Fruit fly (Drosophila melanogaster): ENCODE results near the gene CG4098.

Gene CG4098

DNA sequence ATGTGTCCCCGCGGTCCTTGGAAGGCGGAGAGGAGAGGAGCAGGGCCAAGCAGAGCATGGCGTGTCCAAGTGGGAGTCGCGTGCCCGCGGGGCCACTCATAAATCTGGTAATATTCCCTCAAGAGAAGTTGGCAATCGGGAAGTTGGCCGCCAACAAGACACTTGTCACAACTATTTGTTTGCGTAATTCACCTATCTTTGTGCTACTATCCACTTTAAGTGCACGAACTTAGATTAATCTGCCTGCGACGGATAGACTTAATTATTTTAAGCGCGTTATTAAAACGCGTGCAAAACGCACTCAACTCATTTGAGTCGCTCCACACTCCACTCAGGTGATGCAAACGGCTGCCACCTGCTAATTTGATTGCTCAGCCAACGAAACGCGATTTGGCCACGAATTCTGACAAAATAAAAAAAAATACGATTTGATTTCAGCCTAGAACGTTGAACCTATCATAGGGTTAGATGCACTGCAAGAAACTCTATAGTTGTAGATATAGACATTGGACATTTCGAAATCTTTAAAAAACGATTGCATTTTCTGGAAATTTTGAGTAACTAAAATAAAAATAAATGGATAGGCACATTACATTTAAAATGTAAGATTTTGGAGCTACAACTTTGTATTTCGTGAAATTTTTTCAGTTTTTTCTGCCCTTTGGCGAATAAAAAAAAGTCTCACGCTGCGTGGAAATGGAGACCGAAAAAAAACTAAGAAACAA, 38.0 kb downstream of the CG4098 start (continued):
- peak; percentile 77 for TF ChIP-seq gem (tag; optimal IDR thresholded peaks at IDR 0.05)
- no peak for TF ChIP-seq wek (GFP tag; optimal IDR thresholded peaks at IDR 0.05)
- TF ChIP-seq Oaz (GFP tag; IDR thresholded peaks at IDR 0.05) = no peak
- TF ChIP-seq CG3995 (GFP tag; optimal IDR thresholded peaks at IDR 0.05) = no peak
- peak; percentile 60 for TF ChIP-seq CG12391 (tag; optimal IDR thresholded peaks at IDR 0.05)
- peak; percentile 71; the same call in 1 of the 2 replicates for TF ChIP-seq CG14014 (GFP tag; IDR thresholded peaks at IDR 0.05)
- no peak for TF ChIP-seq Gsc (GFP tag; IDR thresholded peaks at IDR 0.05)
- TF ChIP-seq zfh2 (GFP tag; optimal IDR thresholded peaks at IDR 0.05) = peak; percentile 26
- TF ChIP-seq twi (tag; optimal IDR thresholded peaks at IDR 0.05) = no peak
- no peak for TF ChIP-seq Optix (GFP tag; IDR thresholded peaks at IDR 0.05)
- no peak for TF ChIP-seq D (optimal IDR thresholded peaks at IDR 0.05)
- no peak for TF ChIP-seq D (GFP tag; optimal IDR thresholded peaks at IDR 0.05)
- no peak for TF ChIP-seq CG11723 (GFP tag; optimal IDR thresholded peaks at IDR 0.05)
- no peak for TF ChIP-seq nerfin-2 (GFP tag; IDR thresholded peaks at IDR 0.05; ENCODE audit: partially characterized antibody)
- no peak for TF ChIP-seq mld (GFP tag; IDR thresholded peaks at IDR 0.05; ENCODE audit: partially characterized antibody)
- TF ChIP-seq tll (GFP tag; optimal IDR thresholded peaks at IDR 0.05) = no peak
- TF ChIP-seq CTCF (GFP tag; optimal IDR thresholded peaks at IDR 0.05) = no peak
- peak; percentile 2 for TF ChIP-seq CG6854 (GFP tag; optimal IDR thresholded peaks at IDR 0.05)
- TF ChIP-seq lbe (GFP tag; optimal IDR thresholded peaks at IDR 0.05) = no peak
- TF ChIP-seq al (GFP tag; IDR thresholded peaks at IDR 0.05) = peak; percentile 77
- no peak for TF ChIP-seq CG7987 (GFP tag; optimal IDR thresholded peaks at IDR 0.05)
- TF ChIP-seq Dek (tag; optimal IDR thresholded peaks at IDR 0.05) = peak; percentile 56
- TF ChIP-seq ash1 (GFP tag; optimal IDR thresholded peaks at IDR 0.05) = no peak
- TF ChIP-seq shn (GFP tag; optimal IDR thresholded peaks at IDR 0.05) = peak; percentile 29
- TF ChIP-seq chn (GFP tag; optimal IDR thresholded peaks at IDR 0.05) = no peak
- TF ChIP-seq CG4730 (GFP tag; IDR thresholded peaks at IDR 0.05) = peak; percentile 46; the same call in 1 of the 2 replicates
- TF ChIP-seq z (GFP tag; IDR thresholded peaks at IDR 0.05) = peak; percentile 73
- TF ChIP-seq ken (GFP tag; IDR thresholded peaks at IDR 0.05) = no peak
- TF ChIP-seq Tbp (GFP tag; optimal IDR thresholded peaks at IDR 0.05) = no peak
- TF ChIP-seq Nf-YC (tag; optimal IDR thresholded peaks at IDR 0.05) = peak; percentile 32
- peak; percentile 31; the same call in 1 of the 2 replicates for TF ChIP-seq ap (GFP tag; IDR thresholded peaks at IDR 0.05)
- TF ChIP-seq CG8924 (tag; optimal IDR thresholded peaks at IDR 0.05) = peak; percentile 60
- TF ChIP-seq schlank (tag; optimal IDR thresholded peaks at IDR 0.05) = no peak
- no peak for TF ChIP-seq org-1 (GFP tag; optimal IDR thresholded peaks at IDR 0.05)
- TF ChIP-seq cg (GFP tag; optimal IDR thresholded peaks at IDR 0.05) = no peak
- peak in 1 of 3 experiments; percentile 14 for TF ChIP-seq lola (GFP tag; optimal IDR thresholded peaks at IDR 0.05)
- TF ChIP-seq CG43689 (GFP tag; IDR thresholded peaks at IDR 0.05) = 0 out of 2 replicates have a peak, but pooled peaks have one; percentile 7
- TF ChIP-seq ro (GFP tag; IDR thresholded peaks at IDR 0.05) = no peak
- TF ChIP-seq da (GFP tag; optimal IDR thresholded peaks at IDR 0.05) = no peak
- TF ChIP-seq pho (GFP tag; optimal IDR thresholded peaks at IDR 0.05) = peak; percentile 44
- TF ChIP-seq Ets97D (GFP tag; optimal IDR thresholded peaks at IDR 0.05) = no peak
- no peak; the same call in 1 of the 2 replicates for TF ChIP-seq MBD-R2 (GFP tag; IDR thresholded peaks at IDR 0.05)
- TF ChIP-seq CG3065 (GFP tag; optimal IDR thresholded peaks at IDR 0.05) = no peak
- TF ChIP-seq Kr (GFP tag; optimal IDR thresholded peaks at IDR 0.05) = no peak
- no peak for TF ChIP-seq bowl (GFP tag; IDR thresholded peaks at IDR 0.05)
- TF ChIP-seq CG31441 (GFP tag; IDR thresholded peaks at IDR 0.05) = peak; percentile 30; the same call in 1 of the 2 replicates
- TF ChIP-seq CG7357 (GFP tag; IDR thresholded peaks at IDR 0.05) = peak; percentile 52; the same call in 2 of the 3 replicates
- TF ChIP-seq D19B (GFP tag; optimal IDR thresholded peaks at IDR 0.05) = peak; percentile 5
- peak; percentile 45; the same call in 1 of the 2 replicates for TF ChIP-seq wdn (GFP tag; IDR thresholded peaks at IDR 0.05)
- peak; percentile 54 for TF ChIP-seq zf30C (GFP tag; optimal IDR thresholded peaks at IDR 0.05)
- no peak for TF ChIP-seq Poxn (GFP tag; IDR thresholded peaks at IDR 0.05)
